Fruit fly (Drosophila melanogaster) whole organism, embryonic: ENCODE data around the gene CG42674.

Experiments used
- Atf6 ChIP-seq: fragments of 200-800 bp; sonication (Bioruptor generic); IDR thresholded peaks from 2 replicates; pipeline ENCODE4 v1.3.6; 2022; ENCODE audit warnings: missing biosample characterization, missing genetic modification characterization
- CG10209 ChIP-seq: fragments of 200-800 bp; sonication (Bioruptor generic); optimal IDR thresholded peaks from 3 replicates; lab custom pipeline; 2017; ENCODE audit warnings: missing biosample characterization, mild to moderate bottlenecking, missing genetic modification characterization, missing genetic modification reagents
- CG11560 ChIP-seq: fragments of 200-800 bp; sonication (Bioruptor generic); IDR thresholded peaks from 3 replicates; pipeline ENCODE4 v1.3.6; 2022; ENCODE audit warnings: missing biosample characterization, missing genetic modification characterization
- CG11695 ChIP-seq: fragments of 200-800 bp; sonication (Bioruptor generic); IDR thresholded peaks from 3 replicates; pipeline ENCODE4 v1.3.6; 2022; ENCODE audit warnings: missing biosample characterization, missing genetic modification characterization
- CG12104 ChIP-seq: fragments of 200-800 bp; sonication (Bioruptor generic); optimal IDR thresholded peaks from 3 replicates; lab custom pipeline; 2016; ENCODE audit warnings: missing biosample characterization, missing genetic modification characterization
- CG12391 ChIP-seq: fragments of 200-800 bp; sonication (Bioruptor generic); optimal IDR thresholded peaks from 3 replicates; lab custom pipeline; 2018; ENCODE audit warnings: missing biosample characterization, mild to moderate bottlenecking, missing genetic modification characterization, moderate library complexity
- CG12659 ChIP-seq: fragments of 200-800 bp; sonication (Bioruptor generic); optimal IDR thresholded peaks from 3 replicates; lab custom pipeline; 2017; ENCODE audit warnings: mild to moderate bottlenecking, missing biosample characterization, missing genetic modification reagents, missing genetic modification characterization
- CG13424 ChIP-seq: fragments of 200-800 bp; sonication (Bioruptor generic); optimal IDR thresholded peaks from 2 replicates; lab custom pipeline; 2019; ENCODE audit warnings: missing biosample characterization, mild to moderate bottlenecking, missing genetic modification characterization, moderate library complexity
- CG15269 ChIP-seq: fragments of 200-800 bp; sonication (Bioruptor generic); optimal IDR thresholded peaks from 2 replicates; lab custom pipeline; 2018; ENCODE audit warnings: missing biosample characterization, mild to moderate bottlenecking, missing genetic modification characterization, moderate library complexity
- CG15514 ChIP-seq: fragments of 200-800 bp; sonication (Bioruptor generic); optimal IDR thresholded peaks from 3 replicates; lab custom pipeline; 2017; ENCODE audit warnings: missing biosample characterization, missing genetic modification characterization, mild to moderate bottlenecking, moderate library complexity, missing genetic modification reagents
- CG17385 ChIP-seq: fragments of 200-800 bp; sonication (Bioruptor generic); optimal IDR thresholded peaks from 3 replicates; lab custom pipeline; 2018; ENCODE audit warnings: missing biosample characterization, mild to moderate bottlenecking, missing genetic modification characterization
- CG18599 ChIP-seq: fragments of 200-800 bp; sonication (Bioruptor generic); optimal IDR thresholded peaks from 3 replicates; lab custom pipeline; 2017; ENCODE audit warnings: missing biosample characterization, missing genetic modification characterization, mild to moderate bottlenecking, moderate library complexity, missing genetic modification reagents
- CG2120 ChIP-seq: fragments of 200-800 bp; sonication (Bioruptor generic); optimal IDR thresholded peaks from 3 replicates; lab custom pipeline; 2016; ENCODE audit warnings: missing biosample characterization, missing genetic modification characterization
- CG2199 ChIP-seq: fragments of 200-800 bp; sonication (Bioruptor generic); IDR thresholded peaks from 3 replicates; pipeline ENCODE4 v1.3.6; 2022; ENCODE audit warnings: missing biosample characterization, missing genetic modification characterization
- CG2678 ChIP-seq: fragments of 200-800 bp; sonication (Bioruptor generic); optimal IDR thresholded peaks from 3 replicates; lab custom pipeline; 2019; ENCODE audit warnings: missing biosample characterization, mild to moderate bottlenecking, missing genetic modification characterization, moderate library complexity
- CG3065 ChIP-seq: fragments of 200-800 bp; sonication (Bioruptor generic); optimal IDR thresholded peaks from 2 replicates; lab custom pipeline; 2016; ENCODE audit warnings: missing biosample characterization, missing genetic modification characterization
- CG32532 ChIP-seq: fragments of 200-800 bp; sonication (Bioruptor generic); IDR thresholded peaks from 2 replicates; pipeline ENCODE4 v1.3.6; 2022; ENCODE audit warnings: missing biosample characterization, missing genetic modification characterization
- CG3281 ChIP-seq: fragments of 200-800 bp; sonication (Bioruptor generic); optimal IDR thresholded peaks from 3 replicates; lab custom pipeline; 2017; ENCODE audit warnings: missing biosample characterization, mild to moderate bottlenecking, missing genetic modification characterization
- CG34376 ChIP-seq: fragments of 200-800 bp; sonication (Bioruptor generic); optimal IDR thresholded peaks from 2 replicates; lab custom pipeline; 2018; ENCODE audit warnings: missing biosample characterization, mild to moderate bottlenecking, missing genetic modification characterization
- CG4424 ChIP-seq: fragments of 200-800 bp; sonication (Bioruptor generic); optimal IDR thresholded peaks from 3 replicates; lab custom pipeline; 2016; ENCODE audit warnings: missing biosample characterization, missing genetic modification characterization
- CG8281 ChIP-seq: fragments of 200-800 bp; sonication (Bioruptor generic); optimal IDR thresholded peaks from 2 replicates; lab custom pipeline; 2018; ENCODE audit warnings: missing biosample characterization, mild to moderate bottlenecking, missing genetic modification characterization, moderate library complexity
- CG8924 ChIP-seq: fragments of 200-800 bp; optimal IDR thresholded peaks from 3 replicates; lab custom pipeline; 2019; ENCODE audit warnings: missing biosample characterization, mild to moderate bottlenecking, missing genetic modification characterization, moderate library complexity
- Fer3 ChIP-seq: fragments of 200-800 bp; sonication (Bioruptor generic); optimal IDR thresholded peaks from 2 replicates; lab custom pipeline; 2018; ENCODE audit warnings: missing biosample characterization, mild to moderate bottlenecking, missing genetic modification characterization, moderate library complexity
- Hand ChIP-seq: fragments of 200-800 bp; sonication (Bioruptor generic); optimal IDR thresholded peaks from 2 replicates; lab custom pipeline; 2017; ENCODE audit warnings: mild to moderate bottlenecking, missing biosample characterization, missing genetic modification reagents, missing genetic modification characterization
- Hmr ChIP-seq: fragments of 200-800 bp; sonication (Bioruptor generic); optimal IDR thresholded peaks from 3 replicates; lab custom pipeline; 2017; ENCODE audit warnings: mild to moderate bottlenecking, missing biosample characterization, missing genetic modification reagents, missing genetic modification characterization
- Meics ChIP-seq: fragments of 200-800 bp; sonication (Bioruptor generic); optimal IDR thresholded peaks from 2 replicates; lab custom pipeline; 2017; ENCODE audit warnings: missing biosample characterization, mild to moderate bottlenecking, missing genetic modification characterization
- NFAT ChIP-seq: fragments of 200-800 bp; sonication (Bioruptor generic); IDR thresholded peaks from 2 replicates; pipeline ENCODE4 v1.3.6; 2022; ENCODE audit warnings: missing biosample characterization, missing genetic modification characterization
- Nf-YC ChIP-seq: fragments of 200-800 bp; optimal IDR thresholded peaks from 3 replicates; lab custom pipeline; 2019; ENCODE audit warnings: missing biosample characterization, mild to moderate bottlenecking, missing genetic modification characterization, moderate library complexity
- Oli ChIP-seq: fragments of 200-800 bp; sonication (Bioruptor generic); optimal IDR thresholded peaks from 2 replicates; lab custom pipeline; 2018; ENCODE audit warnings: missing biosample characterization, mild to moderate bottlenecking, missing genetic modification characterization, moderate library complexity
- Ptx1 ChIP-seq: fragments of 200-800 bp; sonication (Bioruptor generic); IDR thresholded peaks from 2 replicates; pipeline ENCODE4 v1.3.6; 2022; ENCODE audit warnings: missing biosample characterization, missing genetic modification characterization
- Rfx ChIP-seq: fragments of 200-800 bp; sonication (Bioruptor generic); IDR thresholded peaks from 2 replicates; pipeline ENCODE4 v1.3.6; 2022; ENCODE audit warnings: missing biosample characterization, missing genetic modification characterization
- Vsx1 ChIP-seq: fragments of 200-800 bp; sonication (Bioruptor generic); optimal IDR thresholded peaks from 2 replicates; lab custom pipeline; 2017; ENCODE audit warnings: missing biosample characterization, mild to moderate bottlenecking, missing genetic modification characterization, missing genetic modification reagents
- Xbp1 ChIP-seq: fragments of 200-800 bp; sonication (Bioruptor generic); optimal IDR thresholded peaks from 3 replicates; lab custom pipeline; 2016; ENCODE audit warnings: missing biosample characterization, mild to moderate bottlenecking, missing genetic modification characterization
- bowl ChIP-seq: fragments of 200-800 bp; sonication (Bioruptor generic); IDR thresholded peaks from 2 replicates; pipeline ENCODE4 v1.3.6; 2022; ENCODE audit warnings: missing biosample characterization, missing genetic modification characterization
- chm ChIP-seq: fragments of 200-800 bp; sonication (Bioruptor generic); IDR thresholded peaks from 2 replicates; pipeline ENCODE4 v1.3.6; 2022; ENCODE audit warnings: missing biosample characterization, missing genetic modification characterization
- dysf ChIP-seq: fragments of 200-800 bp; sonication (Bioruptor generic); IDR thresholded peaks from 3 replicates; pipeline ENCODE4 v1.3.6; 2022; ENCODE audit warnings: missing biosample characterization, missing genetic modification characterization
- exex ChIP-seq: fragments of 200-800 bp; sonication (Bioruptor generic); optimal IDR thresholded peaks from 4 replicates; lab custom pipeline; 2018; ENCODE audit warnings: missing biosample characterization, mild to moderate bottlenecking, missing genetic modification characterization, moderate library complexity
- fd3F ChIP-seq: fragments of 200-800 bp; sonication (Bioruptor generic); optimal IDR thresholded peaks from 2 replicates; lab custom pipeline; 2018; ENCODE audit warnings: missing biosample characterization, mild to moderate bottlenecking, missing genetic modification characterization, moderate library complexity
- gem ChIP-seq: fragments of 200-800 bp; sonication (Bioruptor generic); optimal IDR thresholded peaks from 2 replicates; lab custom pipeline; 2019; ENCODE audit warnings: missing biosample characterization, mild to moderate bottlenecking, missing genetic modification characterization, moderate library complexity
- grau ChIP-seq: fragments of 200-800 bp; optimal IDR thresholded peaks from 3 replicates; lab custom pipeline; 2019; ENCODE audit warnings: missing biosample characterization, mild to moderate bottlenecking, missing genetic modification characterization, moderate library complexity
- klu ChIP-seq: fragments of 200-800 bp; sonication (Bioruptor generic); IDR thresholded peaks from 2 replicates; pipeline ENCODE4 v1.3.6; 2022; ENCODE audit warnings: missing biosample characterization, missing genetic modification characterization
- lab ChIP-seq: fragments of 200-800 bp; sonication (Bioruptor generic); optimal IDR thresholded peaks from 3 replicates; lab custom pipeline; 2017; ENCODE audit warnings: missing biosample characterization, missing genetic modification characterization, mild to moderate bottlenecking, moderate library complexity, missing genetic modification reagents
- lilli ChIP-seq: fragments of 200-800 bp; sonication (Bioruptor generic); optimal IDR thresholded peaks from 3 replicates; lab custom pipeline; 2016; ENCODE audit warnings: missing biosample characterization, missing genetic modification characterization
- lmd ChIP-seq: fragments of 200-800 bp; sonication (Bioruptor generic); IDR thresholded peaks from 2 replicates; pipeline ENCODE4 v1.3.6; 2022; ENCODE audit warnings: missing biosample characterization, missing genetic modification characterization
- row ChIP-seq: fragments of 200-800 bp; sonication (Bioruptor generic); IDR thresholded peaks from 3 replicates; pipeline ENCODE4 v1.3.6; 2022; ENCODE audit warnings: missing biosample characterization, missing genetic modification characterization
- sc ChIP-seq, 3 experiments: fragments of >200 bp in 2 of 3; fragments of 200-800 bp in 1 of 3; sonication (Bioruptor generic) in 1 of 3; optimal IDR thresholded peaks; 2 replicates in 2 of 3; 3 replicates in 1 of 3; lab custom pipeline; 2017; ENCODE audit warnings: mild to moderate bottlenecking in 1 of 3, missing biosample characterization in 1 of 3, missing genetic modification characterization in 1 of 3, missing genetic modification reagents in 1 of 3
- sd ChIP-seq: fragments of 200-800 bp; sonication (Bioruptor generic); optimal IDR thresholded peaks from 3 replicates; lab custom pipeline; 2018; ENCODE audit warnings: missing biosample characterization, mild to moderate bottlenecking, missing genetic modification characterization, moderate library complexity
- sob ChIP-seq: fragments of 200-800 bp; sonication (Bioruptor generic); IDR thresholded peaks from 2 replicates; pipeline ENCODE4 v1.3.6; 2022; ENCODE audit warnings: missing biosample characterization, missing genetic modification characterization
- tin ChIP-seq: fragments of 200-800 bp; sonication (Bioruptor generic); optimal IDR thresholded peaks from 3 replicates; lab custom pipeline; 2016; ENCODE audit warnings: missing biosample characterization, missing genetic modification characterization

The CG42674 gene

dm6 chr3L:20221412-20221864, 23.3 kb upstream of the CG42674 start, which contains the start of gene CG17145 (continued):
- TF ChIP-seq lilli (GFP tag; lab: Kevin White, UChicago) (peak; percentile 22), CG12104 (GFP tag; lab: Kevin White, UChicago) (peak; percentile 15), fd3F (peak; percentile 7), CG18599 (GFP tag; lab: Kevin White, UChicago) (peak; percentile 52), Rfx (0 out of 2 replicates have a peak, but pooled peaks have one; percentile 28), CG15514 (GFP tag; lab: Kevin White, UChicago) (peak; percentile 27), CG12391 (peak; percentile 9), CG2678 (tag; lab: Kevin White, UChicago) (peak; percentile 63), CG13424 (tag; lab: Kevin White, UChicago) (peak; percentile 42), CG34376 (peak; percentile 40), CG15269 (tag; lab: Kevin White, UChicago) (peak; percentile 55), sc (optimal IDR thresholded peaks at IDR 0.05; lab: Kevin White, UChicago) (no peak), sc (GFP tag; optimal IDR thresholded peaks at IDR 0.05; lab: Kevin White, UChicago) (no peak), Oli (tag; lab: Kevin White, UChicago) (peak; percentile 18), CG10209 (GFP tag; lab: Kevin White, UChicago) (peak; percentile 24), Hand (peak; percentile 50), gem (tag; lab: Kevin White, UChicago) (peak; percentile 60), row (GFP tag; lab: Robert Waterston, UW) (peak; percentile 51; the same call in 2 of the 3 replicates), Ptx1 (GFP tag; lab: Robert Waterston, UW) (0 out of 2 replicates have a peak, but pooled peaks have one; percentile 13), tin (no peak), lmd (peak; percentile 5; the same call in 1 of the 2 replicates), Nf-YC (tag; lab: Kevin White, UChicago) (peak; percentile 25), CG8281 (tag; lab: Kevin White, UChicago) (no peak), CG2120 (peak; percentile 63), CG11695 (GFP tag; lab: Robert Waterston, UW) (0 out of 3 replicates have a peak, but pooled peaks have one; percentile 11), CG32532 (GFP tag; lab: Robert Waterston, UW) (0 out of 2 replicates have a peak, but pooled peaks have one; percentile 16), lab (GFP tag; lab: Kevin White, UChicago) (peak; percentile 68), NFAT (GFP tag; lab: Robert Waterston, UW) (no peak), CG12659 (GFP tag; lab: Kevin White, UChicago) (peak; percentile 38), Fer3 (tag; lab: Kevin White, UChicago) (peak; percentile 19), grau (peak; percentile 64), CG3065 (GFP tag; lab: Kevin White, UChicago) (no peak), chm (GFP tag; lab: Robert Waterston, UW) (no peak), sd (tag; lab: Kevin White, UChicago) (peak; percentile 18), Vsx1 (GFP tag; lab: Kevin White, UChicago) (no peak), Meics (GFP tag; lab: Kevin White, UChicago) (peak; percentile 51), bowl (GFP tag; lab: Robert Waterston, UW) (no peak), dysf (GFP tag; lab: Robert Waterston, UW) (peak; percentile 54; the same call in 2 of the 3 replicates), sob (GFP tag; lab: Robert Waterston, UW) (no peak), CG2199 (GFP tag; lab: Robert Waterston, UW) (no peak), CG11560 (tag; lab: Robert Waterston, UW) (no peak), CG17385 (peak; percentile 39), exex (tag; lab: Kevin White, UChicago) (peak; percentile 60), Atf6 (GFP tag; lab: Robert Waterston, UW) (peak; percentile 68), klu (GFP tag; lab: Robert Waterston, UW) (no peak), CG8924 (tag; lab: Kevin White, UChicago) (peak; percentile 30), Hmr (peak; percentile 65), CG4424 (GFP tag; lab: Kevin White, UChicago) (no peak), Xbp1 (no peak), CG3281 (peak; percentile 68)
